Worm (Caenorhabditis elegans): ENCODE data around the gene tsct-1.

Gene tsct-1

DNA sequence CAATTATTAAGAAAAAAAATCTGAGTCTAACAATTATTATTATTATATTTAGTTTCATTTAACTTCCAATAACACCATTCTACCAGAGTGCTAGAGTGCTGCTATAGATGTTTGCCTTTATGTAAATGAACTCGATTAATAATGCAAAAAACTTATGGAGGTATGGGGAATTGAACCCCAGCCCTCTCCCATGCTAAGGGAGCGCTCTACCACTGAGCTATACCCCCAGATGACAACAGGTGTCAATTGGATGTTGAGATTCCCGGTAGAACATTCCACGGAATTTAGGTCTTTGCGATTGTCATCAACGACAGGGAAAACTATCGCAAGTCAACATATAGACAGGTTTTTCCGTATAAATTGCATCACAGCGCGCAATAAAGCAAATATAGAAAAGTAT, 24.1 kb downstream of the tsct-1 start:
- TF ChIP-seq elt-3 (tag; optimal IDR thresholded peaks at IDR 0.05) (no peak), ztf-11 (tag; optimal IDR thresholded peaks at IDR 0.05) (no peak), nhr-12 (tag; optimal IDR thresholded peaks at IDR 0.05) (no peak), nhr-237 (tag; optimal IDR thresholded peaks at IDR 0.05) (peak; percentile 30), lin-13 (tag; optimal IDR thresholded peaks at IDR 0.05) (peak; percentile 10), mep-1 (tag; optimal IDR thresholded peaks at IDR 0.05) (peak; percentile 28), sem-2 (GFP tag; optimal IDR thresholded peaks at IDR 0.05) (peak; percentile 74), lsy-2 (tag; optimal IDR thresholded peaks at IDR 0.05) (no peak), pha-4 (tag; optimal IDR thresholded peaks at IDR 0.05) (no peak), ces-1 (GFP tag; optimal IDR thresholded peaks at IDR 0.05) (no peak), unc-62 (GFP tag; optimal IDR thresholded peaks at IDR 0.05) (peak; percentile 47), lin-32 (GFP tag; optimal IDR thresholded peaks at IDR 0.05) (peak; percentile 77), zip-8 (tag; optimal IDR thresholded peaks at IDR 0.05) (no peak), unc-120 (tag; optimal IDR thresholded peaks at IDR 0.05; ENCODE audit: poor library complexity, severe bottlenecking) (peak; percentile 60), sptf-1 (tag; optimal IDR thresholded peaks at IDR 0.05) (peak; percentile 73), unc-39 (tag; optimal IDR thresholded peaks at IDR 0.05) (no peak), mls-2 (tag; optimal IDR thresholded peaks at IDR 0.05) (peak; percentile 80), ham-2 (GFP tag; optimal IDR thresholded peaks at IDR 0.05) (peak; percentile 80), mab-5 (tag; optimal IDR thresholded peaks at IDR 0.05) (no peak), snpc-4 (tag; optimal IDR thresholded peaks at IDR 0.05) (no peak), nhr-76 (tag; optimal IDR thresholded peaks at IDR 0.05) (no peak), cnd-1 (tag; optimal IDR thresholded peaks at IDR 0.05) (peak; percentile 76), blmp-1 (tag; optimal IDR thresholded peaks at IDR 0.05) (no peak), ceh-43 (GFP tag; optimal IDR thresholded peaks at IDR 0.05) (peak; percentile 35), hlh-1 (tag; optimal IDR thresholded peaks at IDR 0.05) (peak; percentile 53), tbx-8 (GFP tag; optimal IDR thresholded peaks at IDR 0.05) (peak; percentile 38), bed-3 (GFP tag; optimal IDR thresholded peaks at IDR 0.05) (peak; percentile 53), ceh-39 (tag; optimal IDR thresholded peaks at IDR 0.05) (no peak), ceh-83 (GFP tag; optimal IDR thresholded peaks at IDR 0.05) (peak; percentile 77), nhr-28 (tag; optimal IDR thresholded peaks at IDR 0.05) (no peak), nhr-2 (tag; optimal IDR thresholded peaks at IDR 0.05) (no peak), elt-1 (tag; optimal IDR thresholded peaks at IDR 0.05; ENCODE audit: borderline replicate concordance, insufficient read depth) (no peak), drap-1 (GFP tag; optimal IDR thresholded peaks at IDR 0.05) (peak; percentile 83), flh-1 (GFP tag; optimal IDR thresholded peaks at IDR 0.05) (no peak), M03D4.4 (tag; optimal IDR thresholded peaks at IDR 0.05) (peak; percentile 82)

DNA sequence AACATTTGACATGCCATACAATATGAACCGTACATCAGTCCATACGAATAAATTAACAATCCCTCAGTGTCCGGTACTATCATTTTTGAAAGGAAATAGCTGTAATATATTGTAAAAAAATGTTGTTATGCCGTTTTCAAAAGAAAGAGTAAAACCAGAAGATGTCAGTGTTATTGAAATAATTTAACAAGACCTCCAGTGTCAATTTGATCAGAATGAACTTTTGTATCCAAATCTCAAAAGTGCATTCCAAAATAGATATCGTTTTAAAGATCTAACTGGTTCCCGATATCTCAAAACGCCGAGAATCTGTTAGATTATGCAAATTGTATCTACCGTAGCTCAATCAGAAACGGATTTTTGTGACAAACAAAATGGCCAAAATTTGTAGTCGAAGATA, 27.7 kb downstream of the tsct-1 start, which contains the start of gene odr-7:
odr-7 (minus strand) TSS at position 101 of the 400 bp plus-strand sequence.
- no peak for TF ChIP-seq lin-32 (GFP tag; optimal IDR thresholded peaks at IDR 0.05)
- TF ChIP-seq nhr-2 (tag; optimal IDR thresholded peaks at IDR 0.05): no peak
- TF ChIP-seq nhr-76 (tag; optimal IDR thresholded peaks at IDR 0.05): no peak

DNA sequence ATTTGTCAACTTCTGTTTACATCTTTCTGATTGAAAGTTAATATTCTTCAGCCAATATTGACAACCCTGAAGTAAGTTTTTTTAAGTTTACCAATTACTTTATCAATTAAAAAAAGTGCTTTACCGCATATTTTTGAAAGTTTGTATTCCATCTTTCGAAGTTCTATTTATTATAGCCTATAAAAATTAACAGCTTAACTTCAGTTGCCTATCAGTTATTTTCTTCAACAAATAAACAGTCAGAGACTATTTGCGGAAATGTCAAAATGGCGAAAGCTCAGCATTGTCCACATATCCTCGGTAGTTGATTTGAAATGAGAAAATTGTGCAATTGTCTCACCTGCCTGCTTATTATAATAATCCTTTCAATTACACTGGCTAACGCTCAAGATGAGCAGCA, 29.6 kb downstream of the tsct-1 start, which contains the start of gene T18D3.5:
T18D3.5 (plus strand) TSS at position 301 of the 400 bp plus-strand sequence.
- TF ChIP-seq hlh-1 (tag; optimal IDR thresholded peaks at IDR 0.05): no peak
- TF ChIP-seq lin-32 (GFP tag; optimal IDR thresholded peaks at IDR 0.05): no peak
- no peak for TF ChIP-seq lsy-2 (tag; optimal IDR thresholded peaks at IDR 0.05)
- no peak for TF ChIP-seq ces-1 (GFP tag; optimal IDR thresholded peaks at IDR 0.05)
- TF ChIP-seq drap-1 (GFP tag; optimal IDR thresholded peaks at IDR 0.05): no peak
- no peak for TF ChIP-seq ceh-83 (GFP tag; optimal IDR thresholded peaks at IDR 0.05)
- TF ChIP-seq mls-2 (tag; optimal IDR thresholded peaks at IDR 0.05): no peak
- TF ChIP-seq tbx-8 (GFP tag; optimal IDR thresholded peaks at IDR 0.05): no peak
- no peak for TF ChIP-seq unc-62 (GFP tag; optimal IDR thresholded peaks at IDR 0.05)
- TF ChIP-seq mep-1 (tag; optimal IDR thresholded peaks at IDR 0.05): no peak
- TF ChIP-seq bed-3 (GFP tag; optimal IDR thresholded peaks at IDR 0.05): no peak
- no peak for TF ChIP-seq unc-120 (tag; optimal IDR thresholded peaks at IDR 0.05; ENCODE audit: poor library complexity, severe bottlenecking)
- no peak for TF ChIP-seq ceh-39 (tag; optimal IDR thresholded peaks at IDR 0.05)
- no peak for TF ChIP-seq M03D4.4 (tag; optimal IDR thresholded peaks at IDR 0.05)
- no peak for TF ChIP-seq nhr-2 (tag; optimal IDR thresholded peaks at IDR 0.05)

DNA sequence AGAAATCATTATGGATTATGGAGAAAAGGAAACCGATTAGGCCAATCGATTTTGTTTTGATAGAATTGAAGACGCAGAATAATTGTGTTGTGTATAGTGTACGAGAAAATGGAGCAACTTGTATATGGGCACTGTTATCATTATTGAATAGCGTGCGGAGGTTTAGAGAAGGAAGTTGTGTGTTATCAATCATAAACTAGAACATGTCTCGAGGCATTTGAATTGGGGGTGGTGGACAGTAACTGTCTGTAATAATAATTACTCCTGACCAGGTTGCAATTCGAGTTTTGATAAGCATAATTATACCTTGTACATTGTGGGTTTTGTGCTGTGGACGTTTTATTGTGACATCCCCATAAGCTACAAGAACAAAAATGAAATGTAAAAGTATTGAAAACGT, 32.9 kb downstream of the tsct-1 start, which contains the start of gene cdf-2:
cdf-2 (minus strand) TSS at position 149 of the 400 bp plus-strand sequence.
- TF ChIP-seq unc-120 (tag; optimal IDR thresholded peaks at IDR 0.05; ENCODE audit: poor library complexity, severe bottlenecking) (no peak), blmp-1 (tag; optimal IDR thresholded peaks at IDR 0.05) (no peak), pha-4 (tag; optimal IDR thresholded peaks at IDR 0.05) (no peak), nhr-237 (tag; optimal IDR thresholded peaks at IDR 0.05) (no peak), lin-13 (tag; optimal IDR thresholded peaks at IDR 0.05) (no peak), unc-62 (GFP tag; optimal IDR thresholded peaks at IDR 0.05) (no peak), flh-1 (GFP tag; optimal IDR thresholded peaks at IDR 0.05) (no peak), tbx-8 (GFP tag; optimal IDR thresholded peaks at IDR 0.05) (no peak), nhr-28 (tag; optimal IDR thresholded peaks at IDR 0.05) (no peak), mab-5 (tag; optimal IDR thresholded peaks at IDR 0.05) (no peak), sem-2 (GFP tag; optimal IDR thresholded peaks at IDR 0.05) (no peak), snpc-4 (tag; optimal IDR thresholded peaks at IDR 0.05) (no peak), ceh-39 (tag; optimal IDR thresholded peaks at IDR 0.05) (no peak), nhr-2 (tag; optimal IDR thresholded peaks at IDR 0.05) (no peak), ceh-83 (GFP tag; optimal IDR thresholded peaks at IDR 0.05) (no peak), hlh-1 (tag; optimal IDR thresholded peaks at IDR 0.05) (no peak), lin-32 (GFP tag; optimal IDR thresholded peaks at IDR 0.05) (no peak), ces-1 (GFP tag; optimal IDR thresholded peaks at IDR 0.05) (no peak)

Measured in whole organism, mixed stage, embryonic.